Worm (Caenorhabditis elegans): Measurements from ENCODE around the gene gap-1.

ce11 chrX:2214454-2214853, 22.1 kb downstream of the gap-1 start:
- TF ChIP-seq lsy-2 (tag; optimal IDR thresholded peaks at IDR 0.05) (no peak), fkh-10 (GFP tag; optimal IDR thresholded peaks at IDR 0.05) (no peak), skn-1 (tag; optimal IDR thresholded peaks at IDR 0.05) (no peak)
